Fruit fly (Drosophila melanogaster) whole organism: ENCODE data around the gene Sirt1.
"Not testable (repeated sequence)": the region's sequence is repeated elsewhere in the genome, so short reads cannot be mapped to it uniquely, and the experiment has no call there.

Experiments used
- CG8478 ChIP-seq: fragments of >200 bp; optimal IDR thresholded peaks from 2 replicates; lab custom pipeline; 2018; ENCODE audit warnings: inconsistent platforms
- Dll ChIP-seq: fragments of >200 bp; optimal IDR thresholded peaks from 2 replicates; lab custom pipeline; 2017
- EcR ChIP-seq, 2 experiments: fragments of >200 bp; optimal IDR thresholded peaks; 2 replicates each; lab custom pipeline; 2017; ENCODE audit warnings: missing biosample characterization in 2 of 2, missing genetic modification characterization in 2 of 2, missing genetic modification reagents in 2 of 2
- pan ChIP-seq: fragments of >200 bp; optimal IDR thresholded peaks from 2 replicates; lab custom pipeline; 2017
- psq ChIP-seq: fragments of >200 bp; optimal IDR thresholded peaks from 2 replicates; lab custom pipeline; 2017
- usp ChIP-seq: fragments of >200 bp; optimal IDR thresholded peaks from 2 replicates; lab custom pipeline; 2017; ENCODE audit warnings: missing biosample characterization, missing genetic modification characterization, mixed read lengths

DNA sequence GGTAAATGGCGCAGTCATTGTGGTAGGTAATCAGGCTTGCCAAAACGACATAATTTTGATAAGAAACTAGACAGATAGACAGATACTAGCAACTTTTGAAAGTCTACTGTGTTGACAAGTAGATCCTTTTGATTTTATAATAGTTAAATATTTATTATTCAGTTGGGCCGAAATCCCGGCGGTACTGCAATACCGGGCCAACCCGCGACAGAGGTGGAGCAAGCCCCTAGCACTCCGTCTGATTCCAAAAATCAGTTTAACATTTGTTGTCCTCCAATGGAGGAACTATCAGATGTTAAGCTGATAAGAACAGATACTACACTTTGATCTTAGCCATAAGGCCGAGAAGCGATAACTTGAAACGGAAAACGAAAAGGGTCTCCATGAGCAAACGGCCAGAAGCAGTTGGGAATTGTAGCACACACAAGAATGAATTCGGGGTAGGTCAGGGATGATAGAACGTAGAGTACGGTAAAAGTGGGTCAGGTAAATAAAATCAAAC lies 46.5 kb downstream of the Sirt1 start, which contains the start of gene CG15482:
- TF ChIP-seq CG8478 (lab: Kevin White, UChicago); psq; pan (lab: Kevin White, UChicago); usp (GFP tag; lab: Kevin White, UChicago); Dll; EcR (GFP tag; optimal IDR thresholded peaks at IDR 0.05; lab: Kevin White, UChicago): not testable (repeated sequence)
